Worm (Caenorhabditis elegans) whole organism, L2 larva: ENCODE measurements around the gene scl-7.

Source experiments
- C34F6.9 ChIP-seq: fragments of 150-350 bp; optimal IDR thresholded peaks from 2 replicates; lab custom pipeline; 2014; ENCODE audit warnings: missing biosample characterization, missing genetic modification characterization
- F13H6.1 ChIP-seq: sonication (generic microtip); optimal IDR thresholded peaks from 2 replicates; lab custom pipeline; 2016; ENCODE audit warnings: missing genetic modification characterization, missing compliant biosample characterization
- Y55F3AM.14 ChIP-seq: fragments of 200-800 bp; sonication (Bioruptor generic); optimal IDR thresholded peaks from 2 replicates; lab custom pipeline; 2018; ENCODE audit warnings: mild to moderate bottlenecking, missing genetic modification characterization, missing compliant biosample characterization
- ZK546.5 ChIP-seq: sonication (generic microtip); optimal IDR thresholded peaks from 2 replicates; lab custom pipeline; 2017; ENCODE audit warnings: missing biosample characterization, missing genetic modification characterization
- alr-1 ChIP-seq: fragments of 150-350 bp; optimal IDR thresholded peaks from 2 replicates; lab custom pipeline; 2014; ENCODE audit warnings: missing biosample characterization, missing genetic modification characterization
- aly-2 ChIP-seq: fragments of 150-350 bp; optimal IDR thresholded peaks from 2 replicates; lab custom pipeline; 2014; ENCODE audit warnings: missing biosample characterization, missing genetic modification characterization
- ama-1 ChIP-seq: fragments of 150-350 bp; optimal IDR thresholded peaks from 2 replicates; lab custom pipeline; 2018; ENCODE audit warnings: inconsistent platforms
- blmp-1 ChIP-seq: sonication (generic microtip); optimal IDR thresholded peaks from 2 replicates; lab custom pipeline; 2017; ENCODE audit warnings: missing genetic modification characterization, mild to moderate bottlenecking, missing compliant biosample characterization, antibody characterized with exemption, moderate library complexity; ENCODE audit not compliant: insufficient read depth
- ceh-16 ChIP-seq: fragments of 150-350 bp; optimal IDR thresholded peaks from 2 replicates; lab custom pipeline; 2014; ENCODE audit warnings: missing biosample characterization, missing genetic modification characterization
- ceh-82 ChIP-seq: fragments of 150-350 bp; optimal IDR thresholded peaks from 2 replicates; lab custom pipeline; 2014; ENCODE audit warnings: missing biosample characterization, missing genetic modification characterization
- crh-2 ChIP-seq: sonication (generic microtip); optimal IDR thresholded peaks from 2 replicates; lab custom pipeline; 2017; ENCODE audit warnings: missing biosample characterization, missing genetic modification characterization
- dmd-4 ChIP-seq: sonication (generic microtip); optimal IDR thresholded peaks from 2 replicates; lab custom pipeline; 2017; ENCODE audit warnings: missing biosample characterization, missing genetic modification characterization
- egl-27 ChIP-seq: sonication (generic microtip); optimal IDR thresholded peaks from 3 replicates; lab custom pipeline; 2017; ENCODE audit warnings: missing biosample characterization, missing genetic modification reagents, missing genetic modification characterization
- elt-1 ChIP-seq: fragments of 150-350 bp; optimal IDR thresholded peaks from 2 replicates; lab custom pipeline; 2014; ENCODE audit warnings: missing biosample characterization, missing genetic modification characterization
- elt-3 ChIP-seq: sonication (generic microtip); optimal IDR thresholded peaks from 2 replicates; lab custom pipeline; 2017; ENCODE audit warnings: missing biosample characterization, missing genetic modification characterization
- fos-1 ChIP-seq: fragments of 150-350 bp; optimal IDR thresholded peaks from 2 replicates; lab custom pipeline; 2014; ENCODE audit warnings: missing biosample characterization, missing genetic modification characterization
- gmeb-1 ChIP-seq: fragments of 150-350 bp; optimal IDR thresholded peaks from 2 replicates; lab custom pipeline; 2014; ENCODE audit warnings: missing biosample characterization, missing genetic modification characterization
- lin-11 ChIP-seq: fragments of 150-350 bp; sonication (generic microtip); optimal IDR thresholded peaks from 2 replicates; lab custom pipeline; 2014; ENCODE audit warnings: missing biosample characterization, missing genetic modification characterization, inconsistent platforms, mixed read lengths
- lin-13 ChIP-seq: fragments of 150-350 bp; optimal IDR thresholded peaks from 2 replicates; lab custom pipeline; 2014; ENCODE audit warnings: missing biosample characterization, missing genetic modification reagents, missing genetic modification characterization
- lsy-2 ChIP-seq, 2 experiments: fragments of 150-350 bp in 1 of 2; sonication (generic microtip) in 1 of 2; optimal IDR thresholded peaks; 2 replicates each; lab custom pipeline; 2014 to 2017; ENCODE audit warnings: missing biosample characterization in 2 of 2, missing genetic modification characterization in 2 of 2
- mab-5 ChIP-seq: fragments of 150-350 bp; optimal IDR thresholded peaks from 2 replicates; lab custom pipeline; 2014; ENCODE audit warnings: missing biosample characterization, missing genetic modification characterization
- mbf-1 ChIP-seq: sonication (generic microtip); optimal IDR thresholded peaks from 2 replicates; lab custom pipeline; 2017; ENCODE audit warnings: missing biosample characterization, missing genetic modification characterization
- mdl-1 ChIP-seq, 2 experiments: fragments of 150-350 bp in 1 of 2; sonication (generic microtip) in 1 of 2; optimal IDR thresholded peaks; 2 replicates each; lab custom pipeline; 2017; ENCODE audit warnings: missing biosample characterization in 2 of 2, missing genetic modification characterization in 2 of 2
- nhr-11 ChIP-seq: fragments of 150-350 bp; optimal IDR thresholded peaks from 2 replicates; lab custom pipeline; 2014; ENCODE audit warnings: missing biosample characterization, missing genetic modification characterization
- nhr-129 ChIP-seq: fragments of 150-350 bp; optimal IDR thresholded peaks from 2 replicates; lab custom pipeline; 2014; ENCODE audit warnings: missing biosample characterization, missing genetic modification characterization
- nhr-23 ChIP-seq: fragments of 150-350 bp; optimal IDR thresholded peaks from 2 replicates; lab custom pipeline; 2014; ENCODE audit warnings: missing biosample characterization, missing genetic modification reagents, missing genetic modification characterization
- nhr-237 ChIP-seq: fragments of 150-350 bp; optimal IDR thresholded peaks from 2 replicates; lab custom pipeline; 2014; ENCODE audit warnings: missing biosample characterization, missing genetic modification characterization
- nhr-77 ChIP-seq: fragments of 150-350 bp; optimal IDR thresholded peaks from 2 replicates; lab custom pipeline; 2014; ENCODE audit warnings: missing biosample characterization, missing genetic modification characterization
- peb-1 ChIP-seq: fragments of 150-350 bp; optimal IDR thresholded peaks from 2 replicates; lab custom pipeline; 2014; ENCODE audit warnings: missing biosample characterization, missing genetic modification characterization
- sem-4 ChIP-seq: fragments of 150-350 bp; optimal IDR thresholded peaks from 2 replicates; lab custom pipeline; 2014; ENCODE audit warnings: missing biosample characterization, missing genetic modification reagents, missing genetic modification characterization
- sma-3 ChIP-seq: sonication (generic microtip); optimal IDR thresholded peaks from 2 replicates; lab custom pipeline; 2016; ENCODE audit warnings: missing genetic modification reagents, missing genetic modification characterization, missing compliant biosample characterization
- sma-9 ChIP-seq, 2 experiments: fragments of 150-350 bp in 1 of 2; sonication (generic microtip) in 1 of 2; optimal IDR thresholded peaks; 2 replicates each; lab custom pipeline; 2014 to 2016; ENCODE audit warnings: missing genetic modification characterization in 2 of 2, mild to moderate bottlenecking in 1 of 2, missing biosample characterization in 1 of 2, missing compliant biosample characterization in 1 of 2, missing genetic modification reagents in 1 of 2, moderate library complexity in 1 of 2
- snpc-4 ChIP-seq: fragments of 150-350 bp; optimal IDR thresholded peaks from 2 replicates; lab custom pipeline; 2014; ENCODE audit warnings: missing biosample characterization, missing genetic modification characterization
- unc-39 ChIP-seq: fragments of 150-350 bp; optimal IDR thresholded peaks from 2 replicates; lab custom pipeline; 2014; ENCODE audit warnings: missing biosample characterization, missing genetic modification characterization
- unc-55 ChIP-seq: fragments of 150-350 bp; sonication (generic microtip); optimal IDR thresholded peaks from 3 replicates; lab custom pipeline; 2014; ENCODE audit warnings: missing biosample characterization, missing genetic modification reagents, missing genetic modification characterization
- unc-62 ChIP-seq: fragments of 150-350 bp; optimal IDR thresholded peaks from 2 replicates; lab custom pipeline; 2014; ENCODE audit warnings: missing biosample characterization, missing genetic modification reagents, missing genetic modification characterization
- zag-1 ChIP-seq: fragments of 150-350 bp; optimal IDR thresholded peaks from 2 replicates; lab custom pipeline; 2014; ENCODE audit warnings: missing biosample characterization, missing genetic modification characterization
- ztf-1 ChIP-seq: fragments of 200-800 bp; sonication (Bioruptor generic); conservative IDR thresholded peaks from 2 replicates; pipeline ENCODE4 v1.3.6; 2022; ENCODE audit warnings: missing genetic modification characterization, missing compliant biosample characterization
- ztf-11 ChIP-seq: sonication (generic microtip); optimal IDR thresholded peaks from 2 replicates; lab custom pipeline; 2017; ENCODE audit warnings: missing biosample characterization, missing genetic modification characterization
- ztf-4 ChIP-seq: fragments of 150-350 bp; optimal IDR thresholded peaks from 2 replicates; lab custom pipeline; 2014; ENCODE audit warnings: missing biosample characterization, missing genetic modification characterization

The scl-7 gene

ce11 chrIV:13070142-13070541 is at the start of gene scl-7:
Gene scl-7 (plus strand): TSS chrIV:13070442.
- TF ChIP-seq ZK546.5 (tag; lab: Kevin White, UChicago) (no peak), nhr-77 (tag; lab: Kevin White, UChicago) (no peak), elt-1 (no peak), elt-3 (no peak), unc-55 (GFP tag; lab: Kevin White, UChicago) (no peak), peb-1 (no peak), nhr-23 (tag; lab: Kevin White, UChicago) (no peak)

ce11 chrIV:13021006-13021405 is 49.2 kb upstream of the scl-7 start:
- TF ChIP-seq dmd-4 (tag; lab: Kevin White, UChicago) (no peak), ztf-4 (tag; lab: Kevin White, UChicago) (no peak), sma-9 (GFP tag; optimal IDR thresholded peaks at IDR 0.05; lab: Kevin White, UChicago) (peak; percentile 24), sma-9 (tag; optimal IDR thresholded peaks at IDR 0.05; lab: Kevin White, UChicago) (no peak), zag-1 (tag; lab: Kevin White, UChicago) (no peak), crh-2 (tag; lab: Kevin White, UChicago) (peak; percentile 26)

ce11 chrIV:13022892-13023291 is 47.4 kb upstream of the scl-7 start:
- TF ChIP-seq sma-3 (GFP tag; lab: Kevin White, UChicago), result no peak
- no peak for TF ChIP-seq elt-3
- no peak for TF ChIP-seq alr-1 (tag; lab: Kevin White, UChicago)
- no peak for TF ChIP-seq unc-39
- no peak for TF ChIP-seq ztf-1 (GFP tag; lab: Robert Waterston, UW)
- no peak for TF ChIP-seq aly-2
- TF ChIP-seq sem-4 (tag; lab: Kevin White, UChicago), result no peak
- no peak for TF ChIP-seq nhr-237 (tag; lab: Kevin White, UChicago)
- no peak for TF ChIP-seq fos-1
- TF ChIP-seq crh-2 (tag; lab: Kevin White, UChicago), result no peak
- no peak for TF ChIP-seq nhr-77 (tag; lab: Kevin White, UChicago)
- TF ChIP-seq lsy-2 (tag; optimal IDR thresholded peaks at IDR 0.05; lab: Kevin White, UChicago), result no peak
- no peak for TF ChIP-seq Y55F3AM.14 (GFP tag; lab: Kevin White, UChicago)

ce11 chrIV:13025853-13026343 is 44.3 kb upstream of the scl-7 start:
- TF ChIP-seq F13H6.1 (tag; lab: Kevin White, UChicago) (peak; percentile 49), alr-1 (tag; lab: Kevin White, UChicago) (no peak), unc-55 (GFP tag; lab: Kevin White, UChicago) (peak; percentile 75), mdl-1 (tag; optimal IDR thresholded peaks at IDR 0.05; lab: Kevin White, UChicago) (peak; percentile 7 to 46), Y55F3AM.14 (GFP tag; lab: Kevin White, UChicago) (peak; percentile 44), nhr-11 (tag; lab: Kevin White, UChicago) (no peak), unc-39 (no peak), sma-3 (GFP tag; lab: Kevin White, UChicago) (no peak), crh-2 (tag; lab: Kevin White, UChicago) (peak; percentile 58), elt-1 (no peak), ceh-82 (tag; lab: Kevin White, UChicago) (no peak), mab-5 (tag; lab: Kevin White, UChicago) (no peak), peb-1 (no peak), lin-13 (peak; percentile 12), unc-62 (GFP tag; lab: Kevin White, UChicago) (no peak), ceh-16 (tag; lab: Kevin White, UChicago) (no peak), ztf-11 (tag; lab: Kevin White, UChicago) (no peak), C34F6.9 (tag; lab: Kevin White, UChicago) (peak; percentile 58), nhr-237 (tag; lab: Kevin White, UChicago) (no peak), sem-4 (tag; lab: Kevin White, UChicago) (no peak), nhr-23 (tag; lab: Kevin White, UChicago) (no peak), blmp-1 (no peak), ZK546.5 (tag; lab: Kevin White, UChicago) (no peak), zag-1 (tag; lab: Kevin White, UChicago) (peak; percentile 17), snpc-4 (tag; lab: Kevin White, UChicago) (no peak), ama-1 (lab: Kevin White, UChicago) (no peak), egl-27 (tag; lab: Kevin White, UChicago) (peak; percentile 4), gmeb-1 (tag; lab: Kevin White, UChicago) (no peak), sma-9 (GFP tag; optimal IDR thresholded peaks at IDR 0.05; lab: Kevin White, UChicago) (no peak), sma-9 (tag; optimal IDR thresholded peaks at IDR 0.05; lab: Kevin White, UChicago) (no peak), nhr-129 (tag; lab: Kevin White, UChicago) (peak; percentile 81), mbf-1 (tag; lab: Kevin White, UChicago) (no peak), lsy-2 (tag; optimal IDR thresholded peaks at IDR 0.05; lab: Kevin White, UChicago) (peak; percentile 1 to 23), ztf-4 (tag; lab: Kevin White, UChicago) (no peak), lin-11 (tag; lab: Kevin White, UChicago) (peak; percentile 2), ztf-1 (GFP tag; lab: Robert Waterston, UW) (no peak)
